Worm (Caenorhabditis elegans): ENCODE data around the gene F36D3.1.

The F36D3.1 gene

ce11 chrV:16480919-16481630 is 18.1 kb upstream of the F36D3.1 start, which contains the start of the genes F57E7.4 and spig-6:
Gene F57E7.4 (minus strand): TSS chrV:16481019.
Gene spig-6 (plus strand): TSS chrV:16481580.
- TF ChIP-seq med-1 (GFP tag; optimal IDR thresholded peaks at IDR 0.05; ENCODE audit: insufficient read depth) = no peak
- no peak for TF ChIP-seq klf-2 (GFP tag; conservative IDR thresholded peaks at IDR 0.05)
- no peak for TF ChIP-seq ztf-23 (GFP tag; IDR thresholded peaks at IDR 0.05)
- no peak for TF ChIP-seq T22C8.4 (GFP tag; IDR thresholded peaks at IDR 0.05)
- TF ChIP-seq ref-1 (GFP tag; conservative IDR thresholded peaks at IDR 0.05) = no peak
- no peak for TF ChIP-seq tab-1 (GFP tag; IDR thresholded peaks at IDR 0.05)
- no peak for TF ChIP-seq ztf-29 (GFP tag; IDR thresholded peaks at IDR 0.05)
- TF ChIP-seq cog-1 (tag; optimal IDR thresholded peaks at IDR 0.05) = no peak
- TF ChIP-seq flt-1 (GFP tag; IDR thresholded peaks at IDR 0.05) = no peak

- no peak for TF ChIP-seq cog-1 (tag; optimal IDR thresholded peaks at IDR 0.05)
- TF ChIP-seq klf-2 (GFP tag; conservative IDR thresholded peaks at IDR 0.05) = no peak
- TF ChIP-seq tab-1 (GFP tag; IDR thresholded peaks at IDR 0.05) = no peak
- no peak for TF ChIP-seq ref-1 (GFP tag; conservative IDR thresholded peaks at IDR 0.05)
- no peak for TF ChIP-seq flt-1 (GFP tag; IDR thresholded peaks at IDR 0.05)
- no peak for TF ChIP-seq med-1 (GFP tag; optimal IDR thresholded peaks at IDR 0.05; ENCODE audit: insufficient read depth)
- TF ChIP-seq ztf-23 (GFP tag; IDR thresholded peaks at IDR 0.05) = no peak
- TF ChIP-seq T22C8.4 (GFP tag; IDR thresholded peaks at IDR 0.05) = no peak
- TF ChIP-seq ztf-29 (GFP tag; IDR thresholded peaks at IDR 0.05) = no peak
Observed at ce11 chrV:16483044-16483443, 16.1 kb upstream of the F36D3.1 start, which contains the start of gene F57E7.2. Gene F57E7.2 (minus strand): TSS chrV:16483144.

ce11 chrV:16483681-16484080 is 15.5 kb upstream of the F36D3.1 start, which contains the start of gene srh-139:
Gene srh-139 (plus strand): TSS chrV:16483981.
- TF ChIP-seq ref-1 (GFP tag; conservative IDR thresholded peaks at IDR 0.05) (no peak), cog-1 (tag; optimal IDR thresholded peaks at IDR 0.05) (no peak), ztf-23 (GFP tag; IDR thresholded peaks at IDR 0.05) (no peak), med-1 (GFP tag; optimal IDR thresholded peaks at IDR 0.05; ENCODE audit: insufficient read depth) (no peak), tab-1 (GFP tag; IDR thresholded peaks at IDR 0.05) (no peak), T22C8.4 (GFP tag; IDR thresholded peaks at IDR 0.05) (no peak), ztf-29 (GFP tag; IDR thresholded peaks at IDR 0.05) (no peak)

DNA sequence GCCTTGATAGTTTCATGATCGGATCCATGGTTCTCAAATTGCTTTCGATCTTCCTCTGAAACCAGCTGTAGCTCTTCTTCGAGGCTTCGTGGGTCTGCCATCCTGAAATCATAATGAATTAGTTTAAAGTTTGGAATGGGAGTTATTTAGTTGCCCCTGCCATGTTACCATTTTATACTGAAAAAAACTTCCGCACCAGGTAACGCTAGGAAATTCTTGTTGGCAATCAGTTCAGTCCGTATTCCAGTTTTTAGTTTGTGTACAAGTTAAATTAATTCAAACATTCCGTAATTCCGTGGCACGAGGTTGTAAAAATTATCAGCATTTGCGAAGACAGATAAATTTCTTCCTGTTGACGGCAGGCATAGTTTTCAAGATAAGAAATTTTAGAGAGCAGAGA is 11.7 kb upstream of the F36D3.1 start, which contains the start of gene Y32B12A.5:
Gene Y32B12A.5, minus strand, starts transcription at position 101 of the 400 bp plus-strand sequence.
- TF ChIP-seq klf-2 (GFP tag; conservative IDR thresholded peaks at IDR 0.05) = no peak
- no peak for TF ChIP-seq flt-1 (GFP tag; IDR thresholded peaks at IDR 0.05)
- TF ChIP-seq ztf-23 (GFP tag; IDR thresholded peaks at IDR 0.05) = no peak
- no peak for TF ChIP-seq T22C8.4 (GFP tag; IDR thresholded peaks at IDR 0.05)

- TF ChIP-seq cog-1 (tag; optimal IDR thresholded peaks at IDR 0.05) = no peak
Observed at ce11 chrV:16488172-16488571, 11.0 kb upstream of the F36D3.1 start, which contains the start of gene sqst-4. Gene sqst-4 (plus strand): TSS chrV:16488472.

DNA sequence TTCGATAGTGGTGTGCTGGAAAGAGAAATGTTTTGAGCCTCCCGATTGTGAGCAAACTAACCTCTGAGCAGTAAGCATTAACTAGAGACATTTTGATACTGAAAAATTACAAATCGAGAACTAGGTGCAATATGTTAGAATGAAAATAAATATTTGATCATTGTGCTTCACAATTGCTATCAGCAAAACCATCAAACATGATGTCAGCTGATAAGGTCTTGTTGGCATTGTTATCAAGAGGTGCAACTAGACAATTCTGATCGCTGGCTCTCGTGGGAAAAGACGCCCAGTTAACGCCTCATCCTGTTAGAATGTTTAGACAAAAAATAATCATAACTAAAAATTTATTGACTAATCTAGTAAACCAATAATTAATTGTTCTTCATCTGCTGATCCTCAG is 4.8 kb upstream of the F36D3.1 start, which contains the start of gene comt-2:
Gene comt-2, minus strand, starts transcription at position 131 of the 400 bp plus-strand sequence.
- TF ChIP-seq ref-1 (GFP tag; conservative IDR thresholded peaks at IDR 0.05) (no peak), T22C8.4 (GFP tag; IDR thresholded peaks at IDR 0.05) (no peak), cog-1 (tag; optimal IDR thresholded peaks at IDR 0.05) (no peak), klf-2 (GFP tag; conservative IDR thresholded peaks at IDR 0.05) (no peak), ztf-29 (GFP tag; IDR thresholded peaks at IDR 0.05) (no peak), tab-1 (GFP tag; IDR thresholded peaks at IDR 0.05) (no peak), med-1 (GFP tag; optimal IDR thresholded peaks at IDR 0.05; ENCODE audit: insufficient read depth) (no peak), flt-1 (GFP tag; IDR thresholded peaks at IDR 0.05) (no peak), ztf-23 (GFP tag; IDR thresholded peaks at IDR 0.05) (no peak)

ce11 chrV:16497504-16497903 is 1.6 kb upstream of the F36D3.1 start, which contains the start of gene srh-136:
Gene srh-136 (minus strand): TSS chrV:16497596.
- TF ChIP-seq tab-1 (GFP tag; IDR thresholded peaks at IDR 0.05) = no peak
- no peak for TF ChIP-seq cog-1 (tag; optimal IDR thresholded peaks at IDR 0.05)
- TF ChIP-seq flt-1 (GFP tag; IDR thresholded peaks at IDR 0.05) = no peak
- no peak for TF ChIP-seq ref-1 (GFP tag; conservative IDR thresholded peaks at IDR 0.05)
- TF ChIP-seq klf-2 (GFP tag; conservative IDR thresholded peaks at IDR 0.05) = no peak
- no peak for TF ChIP-seq ztf-29 (GFP tag; IDR thresholded peaks at IDR 0.05)
- no peak for TF ChIP-seq med-1 (GFP tag; optimal IDR thresholded peaks at IDR 0.05; ENCODE audit: insufficient read depth)

DNA sequence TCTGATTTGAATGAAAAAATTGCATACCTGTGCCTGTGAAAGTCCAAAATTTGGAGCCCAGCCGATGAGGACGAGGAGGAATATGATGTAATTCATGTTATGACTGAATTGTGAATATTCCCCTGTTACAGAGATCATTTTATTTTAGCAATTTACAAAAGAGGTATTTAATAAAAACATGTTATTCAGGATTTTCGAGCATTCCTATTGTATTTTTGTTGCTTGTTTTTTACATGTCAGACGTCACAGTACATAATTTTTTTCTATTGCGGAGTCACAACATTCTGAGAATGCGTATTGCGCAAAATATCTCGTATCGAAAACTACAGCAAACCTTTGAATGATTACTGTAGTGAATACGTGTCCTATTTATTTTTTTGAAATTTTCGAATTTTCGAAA is 4.0 kb downstream of the F36D3.1 start, which contains the start of gene F36D3.14:
Gene F36D3.14, minus strand, starts transcription at position 101 of the 400 bp plus-strand sequence.
- TF ChIP-seq T22C8.4 (GFP tag; IDR thresholded peaks at IDR 0.05) (no peak), tab-1 (GFP tag; IDR thresholded peaks at IDR 0.05) (no peak), flt-1 (GFP tag; IDR thresholded peaks at IDR 0.05) (no peak), cog-1 (tag; optimal IDR thresholded peaks at IDR 0.05) (no peak), med-1 (GFP tag; optimal IDR thresholded peaks at IDR 0.05; ENCODE audit: insufficient read depth) (no peak), ref-1 (GFP tag; conservative IDR thresholded peaks at IDR 0.05) (no peak), ztf-29 (GFP tag; IDR thresholded peaks at IDR 0.05) (no peak), klf-2 (GFP tag; conservative IDR thresholded peaks at IDR 0.05) (no peak)

- TF ChIP-seq T22C8.4 (GFP tag; IDR thresholded peaks at IDR 0.05) = no peak
- no peak for TF ChIP-seq ztf-29 (GFP tag; IDR thresholded peaks at IDR 0.05)
- TF ChIP-seq cog-1 (tag; optimal IDR thresholded peaks at IDR 0.05) = no peak
- no peak for TF ChIP-seq ref-1 (GFP tag; conservative IDR thresholded peaks at IDR 0.05)
- no peak for TF ChIP-seq klf-2 (GFP tag; conservative IDR thresholded peaks at IDR 0.05)
- TF ChIP-seq tab-1 (GFP tag; IDR thresholded peaks at IDR 0.05) = no peak
- no peak for TF ChIP-seq flt-1 (GFP tag; IDR thresholded peaks at IDR 0.05)
- TF ChIP-seq ztf-23 (GFP tag; IDR thresholded peaks at IDR 0.05) = no peak
- no peak for TF ChIP-seq med-1 (GFP tag; optimal IDR thresholded peaks at IDR 0.05; ENCODE audit: insufficient read depth)
Observed at ce11 chrV:16505828-16506227, 6.7 kb downstream of the F36D3.1 start, which contains the start of gene nhr-54. Gene nhr-54 (minus strand): TSS chrV:16505928.

ce11 chrV:16506650-16507049 is 7.5 kb downstream of the F36D3.1 start:
- TF ChIP-seq tab-1 (GFP tag; IDR thresholded peaks at IDR 0.05) = no peak
- no peak for TF ChIP-seq T22C8.4 (GFP tag; IDR thresholded peaks at IDR 0.05)
- TF ChIP-seq flt-1 (GFP tag; IDR thresholded peaks at IDR 0.05) = no peak
- no peak for TF ChIP-seq ref-1 (GFP tag; conservative IDR thresholded peaks at IDR 0.05)
- TF ChIP-seq klf-2 (GFP tag; conservative IDR thresholded peaks at IDR 0.05) = no peak
- no peak for TF ChIP-seq ztf-29 (GFP tag; IDR thresholded peaks at IDR 0.05)
- no peak for TF ChIP-seq med-1 (GFP tag; optimal IDR thresholded peaks at IDR 0.05; ENCODE audit: insufficient read depth)
- no peak for TF ChIP-seq ztf-23 (GFP tag; IDR thresholded peaks at IDR 0.05)

All from whole organism, midembryonic.